Worm (Caenorhabditis elegans) whole organism, L3 larva: Measurements from ENCODE around the gene F32H5.3.

Experiments
- R02D3.7 ChIP-seq: fragments of 150-350 bp; optimal IDR thresholded peaks from 2 replicates; lab custom pipeline; 2014; ENCODE audit warnings: missing biosample characterization, missing genetic modification characterization
- ZK546.5 ChIP-seq: sonication (generic microtip); optimal IDR thresholded peaks from 2 replicates; lab custom pipeline; 2017; ENCODE audit warnings: missing biosample characterization, missing genetic modification characterization
- aly-2 ChIP-seq: fragments of 150-350 bp; optimal IDR thresholded peaks from 2 replicates; lab custom pipeline; 2014; ENCODE audit warnings: missing biosample characterization, missing genetic modification characterization
- ceh-16 ChIP-seq: sonication (generic microtip); optimal IDR thresholded peaks from 2 replicates; lab custom pipeline; 2017; ENCODE audit warnings: missing biosample characterization, missing genetic modification characterization
- ceh-9 ChIP-seq: sonication (generic microtip); optimal IDR thresholded peaks from 2 replicates; lab custom pipeline; 2018; ENCODE audit warnings: missing biosample characterization, missing genetic modification characterization
- daf-12 ChIP-seq: fragments of 150-350 bp; optimal IDR thresholded peaks from 2 replicates; lab custom pipeline; 2014; ENCODE audit warnings: missing biosample characterization, missing genetic modification reagents, missing genetic modification characterization
- egl-27 ChIP-seq: sonication (generic microtip); optimal IDR thresholded peaks from 4 replicates; lab custom pipeline; 2017; ENCODE audit warnings: missing biosample characterization, missing genetic modification reagents, missing genetic modification characterization
- egl-5 ChIP-seq: fragments of 150-350 bp; optimal IDR thresholded peaks from 2 replicates; lab custom pipeline; 2017; ENCODE audit warnings: missing biosample characterization, missing genetic modification reagents, missing genetic modification characterization, inconsistent platforms
- elt-1 ChIP-seq: fragments of 150-350 bp; optimal IDR thresholded peaks from 2 replicates; lab custom pipeline; 2014; ENCODE audit warnings: missing biosample characterization, missing genetic modification characterization
- elt-2 ChIP-seq: sonication (generic microtip); optimal IDR thresholded peaks from 2 replicates; lab custom pipeline; 2016; ENCODE audit warnings: missing genetic modification reagents, mild to moderate bottlenecking, missing genetic modification characterization, missing compliant biosample characterization
- elt-3 ChIP-seq, 3 experiments: fragments of 150-350 bp in 1 of 3; sonication (generic microtip) in 2 of 3; optimal IDR thresholded peaks; 2 replicates in 2 of 3; 4 replicates in 1 of 3; lab custom pipeline; 2014 to 2017; ENCODE audit warnings: missing biosample characterization in 3 of 3, missing genetic modification characterization in 3 of 3
- fkh-2 ChIP-seq: fragments of 150-350 bp; optimal IDR thresholded peaks from 2 replicates; lab custom pipeline; 2014; ENCODE audit warnings: missing biosample characterization, missing genetic modification reagents, missing genetic modification characterization
- fos-1 ChIP-seq: fragments of 150-350 bp; optimal IDR thresholded peaks from 2 replicates; lab custom pipeline; 2014; ENCODE audit warnings: missing biosample characterization, missing genetic modification characterization
- hmg-11 ChIP-seq: sonication (generic microtip); optimal IDR thresholded peaks from 2 replicates; lab custom pipeline; 2016; ENCODE audit warnings: missing genetic modification characterization, missing compliant biosample characterization
- jun-1 ChIP-seq: fragments of 150-350 bp; optimal IDR thresholded peaks from 2 replicates; lab custom pipeline; 2014; ENCODE audit warnings: missing biosample characterization, missing genetic modification reagents, missing genetic modification characterization
- lin-15B ChIP-seq: fragments of 150-350 bp; optimal IDR thresholded peaks from 2 replicates; lab custom pipeline; 2014; ENCODE audit warnings: missing biosample characterization, missing genetic modification characterization
- lin-39 ChIP-seq: fragments of 150-350 bp; optimal IDR thresholded peaks from 2 replicates; lab custom pipeline; 2018; ENCODE audit warnings: missing biosample characterization, missing genetic modification reagents, missing genetic modification characterization
- lsy-12 ChIP-seq: sonication (generic microtip); optimal IDR thresholded peaks from 2 replicates; lab custom pipeline; 2016; ENCODE audit warnings: mild to moderate bottlenecking, missing genetic modification characterization, missing compliant biosample characterization
- mdl-1 ChIP-seq: fragments of 150-350 bp; optimal IDR thresholded peaks from 2 replicates; lab custom pipeline; 2014; ENCODE audit warnings: missing biosample characterization, missing genetic modification characterization
- mml-1 ChIP-seq: fragments of 150-350 bp; sonication (generic microtip); optimal IDR thresholded peaks from 3 replicates; lab custom pipeline; 2014; ENCODE audit warnings: missing biosample characterization, missing genetic modification characterization
- nfya-1 ChIP-seq: sonication (generic microtip); optimal IDR thresholded peaks from 2 replicates; lab custom pipeline; 2017; ENCODE audit warnings: missing genetic modification characterization, mild to moderate bottlenecking, missing compliant biosample characterization, antibody characterized with exemption, moderate library complexity; ENCODE audit not compliant: insufficient read depth
- nhr-23 ChIP-seq: fragments of 150-350 bp; optimal IDR thresholded peaks from 2 replicates; lab custom pipeline; 2014; ENCODE audit warnings: missing biosample characterization, missing genetic modification reagents, missing genetic modification characterization
- nhr-237 ChIP-seq: fragments of 150-350 bp; optimal IDR thresholded peaks from 2 replicates; lab custom pipeline; 2014; ENCODE audit warnings: missing biosample characterization, missing genetic modification characterization
- nhr-25 ChIP-seq: sonication (generic microtip); optimal IDR thresholded peaks from 2 replicates; lab custom pipeline; 2017; ENCODE audit warnings: missing biosample characterization, missing genetic modification characterization
- nhr-43 ChIP-seq: sonication (generic microtip); optimal IDR thresholded peaks from 2 replicates; lab custom pipeline; 2016; ENCODE audit warnings: mild to moderate bottlenecking, missing genetic modification characterization, missing compliant biosample characterization; ENCODE audit not compliant: poor library complexity, severe bottlenecking
- nhr-67 ChIP-seq: fragments of 150-350 bp; optimal IDR thresholded peaks from 2 replicates; lab custom pipeline; 2014; ENCODE audit warnings: missing biosample characterization, missing genetic modification characterization
- nhr-76 ChIP-seq: fragments of 150-350 bp; sonication (generic microtip); optimal IDR thresholded peaks from 5 replicates; lab custom pipeline; 2014; ENCODE audit warnings: missing biosample characterization, missing genetic modification characterization
- pha-4 ChIP-seq: fragments of 150-350 bp; optimal IDR thresholded peaks from 2 replicates; lab custom pipeline; 2014; ENCODE audit warnings: missing biosample characterization, missing genetic modification reagents, missing genetic modification characterization
- pqm-1 ChIP-seq: fragments of 150-350 bp; optimal IDR thresholded peaks from 2 replicates; lab custom pipeline; 2017; ENCODE audit warnings: missing biosample characterization, missing genetic modification characterization, inconsistent platforms
- sea-2 ChIP-seq: fragments of 150-350 bp; sonication (generic microtip); optimal IDR thresholded peaks from 4 replicates; lab custom pipeline; 2014; ENCODE audit warnings: missing biosample characterization, missing genetic modification reagents, missing genetic modification characterization
- skn-1 ChIP-seq: fragments of 150-350 bp; optimal IDR thresholded peaks from 2 replicates; lab custom pipeline; 2014; ENCODE audit warnings: missing biosample characterization, missing genetic modification characterization
- tbx-2 ChIP-seq: sonication (generic microtip); optimal IDR thresholded peaks from 2 replicates; lab custom pipeline; 2016; ENCODE audit warnings: mild to moderate bottlenecking, missing genetic modification characterization, missing compliant biosample characterization
- unc-39 ChIP-seq: sonication (generic microtip); optimal IDR thresholded peaks from 4 replicates; lab custom pipeline; 2017; ENCODE audit warnings: missing biosample characterization, missing genetic modification characterization
- unc-62 ChIP-seq: fragments of 150-350 bp; sonication (generic microtip); optimal IDR thresholded peaks from 4 replicates; lab custom pipeline; 2014; ENCODE audit warnings: missing biosample characterization, missing genetic modification reagents, missing genetic modification characterization
- ztf-11 ChIP-seq: fragments of 150-350 bp; optimal IDR thresholded peaks from 2 replicates; lab custom pipeline; 2014; ENCODE audit warnings: missing biosample characterization, missing genetic modification characterization
- ztf-4 ChIP-seq: fragments of 150-350 bp; optimal IDR thresholded peaks from 2 replicates; lab custom pipeline; 2014; ENCODE audit warnings: missing biosample characterization, missing genetic modification characterization

Gene F32H5.3

DNA sequence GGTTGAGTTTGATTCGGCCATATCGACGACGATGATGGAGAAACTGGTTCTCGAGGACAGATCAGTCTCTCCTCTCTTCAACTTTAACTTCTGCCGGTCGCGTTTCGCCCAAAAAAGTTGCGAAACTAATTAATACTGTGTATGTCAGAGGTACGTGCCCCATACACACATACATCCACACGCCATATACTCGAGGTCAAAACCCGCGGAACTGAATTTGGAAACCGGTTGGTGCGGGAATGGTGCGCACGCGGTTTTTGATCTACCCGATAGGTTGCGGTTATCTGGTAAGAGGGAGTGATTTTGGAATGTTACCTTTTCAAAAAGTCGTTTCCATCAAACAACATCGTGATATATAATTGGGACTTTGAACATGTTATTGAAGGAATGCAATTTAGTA lies 21.0 kb downstream of the F32H5.3 start, which contains the start of gene ifbp-1:
TSS of gene ifbp-1 (minus strand) at position 85 of the 400 bp plus-strand sequence.
- TF ChIP-seq fos-1 (tag; lab: Kevin White, UChicago) (no peak), elt-3 (tag; optimal IDR thresholded peaks at IDR 0.05; lab: Kevin White, UChicago) (peak in 1 of 3 experiments; percentile 67), unc-62 (no peak), mdl-1 (tag; lab: Kevin White, UChicago) (peak; percentile 26), nhr-237 (tag; lab: Kevin White, UChicago) (no peak), nhr-25 (tag; lab: Kevin White, UChicago) (peak; percentile 96), nhr-43 (tag; lab: Kevin White, UChicago) (peak; percentile 65), tbx-2 (tag; lab: Kevin White, UChicago) (peak; percentile 16), skn-1 (tag; lab: Kevin White, UChicago) (no peak), lsy-12 (tag; lab: Kevin White, UChicago) (peak; percentile 27), egl-5 (no peak), jun-1 (tag; lab: Kevin White, UChicago) (peak; percentile 0), ceh-16 (tag; lab: Kevin White, UChicago) (peak; percentile 36), elt-1 (tag; lab: Kevin White, UChicago) (peak; percentile 54), unc-39 (tag; lab: Kevin White, UChicago) (no peak), pha-4 (tag; lab: Kevin White, UChicago) (no peak), R02D3.7 (tag; lab: Kevin White, UChicago) (peak; percentile 17), nhr-23 (tag; lab: Kevin White, UChicago) (peak; percentile 88), lin-15B (tag; lab: Kevin White, UChicago) (no peak)
- TF ChIP-seq, all 47 proteins: peak for 11

DNA sequence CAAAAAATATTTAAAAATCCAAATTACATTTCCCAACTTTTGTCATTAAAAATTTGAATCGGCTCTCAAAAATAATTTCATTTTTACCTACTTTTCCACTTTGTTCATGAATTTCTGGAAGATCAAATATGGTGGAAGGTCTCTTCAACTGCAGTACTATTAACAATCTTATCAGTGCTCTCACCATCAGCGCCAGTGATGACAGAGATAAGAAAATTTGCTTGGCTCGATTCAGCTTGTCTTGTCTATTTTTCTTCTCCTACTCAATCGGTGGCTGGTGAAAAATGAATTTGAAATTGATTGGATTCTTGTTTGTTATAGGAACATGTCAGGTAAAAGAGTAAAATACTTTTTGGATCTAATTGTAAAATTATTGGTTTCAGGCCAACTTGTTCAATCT lies 21.8 kb downstream of the F32H5.3 start, which contains the start of gene cpz-2:
TSS of gene cpz-2 (plus strand) at position 210 of the 400 bp plus-strand sequence.
- TF ChIP-seq egl-27 (tag; lab: Kevin White, UChicago), result no peak
- peak; percentile 85 for TF ChIP-seq elt-2 (tag; lab: Kevin White, UChicago)
- no peak for TF ChIP-seq jun-1 (tag; lab: Kevin White, UChicago)
- TF ChIP-seq hmg-11, result no peak
- TF ChIP-seq ztf-4 (tag; lab: Kevin White, UChicago), result no peak
- TF ChIP-seq pqm-1 (tag; lab: Kevin White, UChicago), result peak; percentile 44
- TF ChIP-seq fkh-2 (tag; lab: Kevin White, UChicago), result no peak
- TF ChIP-seq, all 47 proteins: peak for 2

DNA sequence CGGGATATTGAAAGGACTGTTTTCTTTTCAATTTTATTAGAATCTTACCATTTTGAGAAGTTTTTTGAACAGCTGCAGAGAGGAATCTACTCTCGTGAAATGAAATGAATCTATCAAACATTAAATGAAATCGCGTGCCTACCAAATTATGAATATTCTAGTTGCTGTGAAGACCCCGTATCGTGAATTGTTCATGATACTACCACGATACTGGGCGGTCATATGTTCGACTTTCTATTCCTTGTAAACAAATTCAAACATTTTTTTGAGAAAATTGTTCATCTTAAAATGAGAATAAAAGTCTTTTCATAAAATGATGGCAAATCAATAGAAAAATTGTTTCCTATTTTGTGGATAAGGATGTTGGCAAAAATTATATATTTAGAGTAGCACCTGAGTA lies 26.7 kb downstream of the F32H5.3 start, which contains the start of gene gcy-34:
TSS of gene gcy-34 (minus strand) at position 101 of the 400 bp plus-strand sequence.
- no peak for TF ChIP-seq ztf-11 (tag; lab: Kevin White, UChicago)
- TF ChIP-seq mml-1, result no peak
- TF ChIP-seq aly-2 (tag; lab: Kevin White, UChicago), result no peak
- TF ChIP-seq mdl-1 (tag; lab: Kevin White, UChicago), result no peak
- TF ChIP-seq egl-27 (tag; lab: Kevin White, UChicago), result no peak
- TF ChIP-seq lsy-12 (tag; lab: Kevin White, UChicago), result no peak
- TF ChIP-seq daf-12 (tag; lab: Kevin White, UChicago), result no peak
- no peak for TF ChIP-seq nfya-1 (tag; lab: Kevin White, UChicago)
- TF ChIP-seq lin-15B (tag; lab: Kevin White, UChicago), result no peak
- no peak for TF ChIP-seq ceh-16 (tag; lab: Kevin White, UChicago)
- TF ChIP-seq nhr-67, result no peak
- TF ChIP-seq unc-62, result no peak
- TF ChIP-seq nhr-23 (tag; lab: Kevin White, UChicago), result no peak
- no peak for TF ChIP-seq nhr-43 (tag; lab: Kevin White, UChicago)

DNA sequence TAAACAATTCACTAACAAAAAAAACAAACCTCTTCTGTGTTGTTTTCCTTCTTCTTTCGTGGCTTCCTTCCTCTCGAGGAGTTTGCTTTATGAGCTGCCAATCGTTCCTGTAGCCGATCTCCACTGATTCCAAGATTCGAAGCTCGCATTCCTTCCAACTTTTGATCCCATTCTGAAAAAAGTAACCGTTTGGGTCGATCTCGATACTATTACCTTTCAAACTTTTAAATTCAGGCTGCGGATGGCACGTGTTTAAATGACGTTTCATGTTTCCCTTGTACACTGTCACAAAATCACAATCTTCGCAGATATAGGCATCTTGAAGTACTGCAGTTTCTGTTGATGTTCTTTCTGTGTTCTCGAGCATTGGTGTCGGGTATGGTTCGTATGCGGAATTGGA lies 28.3 kb downstream of the F32H5.3 start:
- TF ChIP-seq elt-2 (tag; lab: Kevin White, UChicago) (no peak), sea-2 (GFP tag; lab: Kevin White, UChicago) (no peak), jun-1 (tag; lab: Kevin White, UChicago) (no peak), egl-27 (tag; lab: Kevin White, UChicago) (no peak), fos-1 (tag; lab: Kevin White, UChicago) (no peak), daf-12 (tag; lab: Kevin White, UChicago) (no peak), ceh-9 (tag; lab: Kevin White, UChicago) (no peak), nhr-76 (tag; lab: Kevin White, UChicago) (no peak), lin-15B (tag; lab: Kevin White, UChicago) (no peak), nfya-1 (tag; lab: Kevin White, UChicago) (no peak), nhr-67 (no peak), lsy-12 (tag; lab: Kevin White, UChicago) (no peak), skn-1 (tag; lab: Kevin White, UChicago) (no peak), ZK546.5 (no peak), lin-39 (no peak), hmg-11 (no peak)
